Worm (Caenorhabditis elegans) whole organism, L4/young adult: ENCODE results near the gene skr-5.

Experiments
- W03F9.2 ChIP-seq: fragments of 150-350 bp; optimal IDR thresholded peaks from 2 replicates; lab custom pipeline; 2014; ENCODE audit warnings: missing biosample characterization, missing genetic modification characterization
- him-1 ChIP-seq: sonication (generic microtip); optimal IDR thresholded peaks from 2 replicates; lab custom pipeline; 2016; ENCODE audit warnings: missing genotype, missing genetic modification reagents, missing genetic modification characterization, missing compliant biosample characterization

- TF ChIP-seq him-1 (tag; lab: Kevin White, UChicago) = no peak
- TF ChIP-seq W03F9.2 (tag; lab: Kevin White, UChicago) = no peak
Measured at ce11 chrV:17307926-17308325, 39.8 kb upstream of the skr-5 start.
